1 worm cellular context compared by ENCODE assay signal in the genomic region with DNA sequence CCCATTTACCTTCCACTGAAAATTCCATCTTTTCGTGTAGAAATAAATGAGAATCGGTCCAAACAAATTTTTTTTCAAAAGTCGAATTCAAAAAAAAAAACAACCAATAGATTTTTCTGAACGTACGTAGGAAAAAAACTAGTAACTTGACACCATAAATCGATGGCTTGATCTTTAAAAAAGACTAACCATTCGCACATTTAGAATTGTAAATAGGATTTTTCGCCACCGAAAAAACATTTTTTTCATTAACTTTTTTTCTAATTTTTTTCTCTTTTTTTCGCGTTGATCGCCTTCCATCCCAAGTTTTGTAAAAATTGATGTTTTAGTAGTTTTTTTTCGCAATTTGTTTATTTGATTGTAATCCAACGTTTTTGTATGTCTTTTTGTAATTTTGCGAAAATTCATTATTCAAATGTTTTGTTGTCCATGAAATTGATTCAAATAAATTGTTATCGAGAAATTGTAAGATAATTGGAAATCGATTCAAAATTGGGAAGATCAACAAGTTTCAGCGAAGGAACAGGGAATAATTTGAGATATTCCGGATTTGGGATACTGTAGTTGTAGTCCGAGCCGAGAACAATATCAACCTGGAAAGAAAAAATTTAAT.
TF ChIP-seq lines count a peak whose summit lies in the region.

No protein-coding gene starts in this region.

TF ChIP-seq in whole organism, L4 larva, 104 proteins besides CTCF, POLR2A, EP300 and RAD21 (continued from another document):
- TF ChIP-seq fos-1 (tag; optimal IDR thresholded peaks at IDR 0.05; lab: Kevin White, UChicago) (no peak), gei-8 (GFP tag; optimal IDR thresholded peaks at IDR 0.05; lab: Kevin White, UChicago) (peak; percentile 56), unc-130 (GFP tag; optimal IDR thresholded peaks at IDR 0.05; lab: Kevin White, UChicago) (no peak), hmg-1.1 (GFP tag; IDR thresholded peaks at IDR 0.05; lab: Robert Waterston, UW) (no peak), mxl-2 (GFP tag; conservative IDR thresholded peaks at IDR 0.05; lab: Robert Waterston, UW) (no peak), ctbp-1 (GFP tag; IDR thresholded peaks at IDR 0.05; lab: Robert Waterston, UW) (no peak; the same call in 1 of the 2 replicates), dmd-8 (GFP tag; IDR thresholded peaks at IDR 0.05; lab: Robert Waterston, UW) (no peak), lir-3 (tag; optimal IDR thresholded peaks at IDR 0.05; lab: Kevin White, UChicago) (no peak), tag-97 (GFP tag; IDR thresholded peaks at IDR 0.05; lab: Robert Waterston, UW) (0 out of 2 replicates have a peak, but pooled peaks have one; percentile 6), daf-16 (GFP tag; optimal IDR thresholded peaks at IDR 0.05; lab: Kevin White, UChicago) (no peak), daf-16 (tag; optimal IDR thresholded peaks at IDR 0.05; lab: Kevin White, UChicago) (peak; percentile 35), hlh-30 (tag; optimal IDR thresholded peaks at IDR 0.05; lab: Kevin White, UChicago; ENCODE audit: insufficient read depth) (peak; percentile 12), duxl-1 (tag; optimal IDR thresholded peaks at IDR 0.05; lab: Kevin White, UChicago; ENCODE audit: poor library complexity) (peak; percentile 44), daf-8 (GFP tag; IDR thresholded peaks at IDR 0.05; lab: Robert Waterston, UW) (no peak), F37D6.2 (tag; optimal IDR thresholded peaks at IDR 0.05; lab: Kevin White, UChicago) (no peak), nhr-25 (tag; optimal IDR thresholded peaks at IDR 0.05; lab: Kevin White, UChicago; ENCODE audit: borderline replicate concordance, insufficient read depth) (no peak), nhr-42 (GFP tag; IDR thresholded peaks at IDR 0.05; lab: Robert Waterston, UW) (0 out of 2 replicates have a peak, but pooled peaks have one; percentile 35), mxl-3 (GFP tag; optimal IDR thresholded peaks at IDR 0.05; lab: Kevin White, UChicago) (no peak), ztf-11 (tag; optimal IDR thresholded peaks at IDR 0.05; lab: Kevin White, UChicago) (no peak), tra-1 (GFP tag; IDR thresholded peaks at IDR 0.05; lab: Robert Waterston, UW) (peak; percentile 4; the same call in 1 of the 2 replicates), nhr-77 (tag; optimal IDR thresholded peaks at IDR 0.05; lab: Kevin White, UChicago) (peak; percentile 67), Y48G9A.11 (GFP tag; IDR thresholded peaks at IDR 0.05; lab: Robert Waterston, UW) (no peak)
